Worm (Caenorhabditis elegans) whole organism, L3 larva: Measurements from ENCODE around the gene Y45F10B.8.

Experiments
- R02D3.7 ChIP-seq: fragments of 150-350 bp; optimal IDR thresholded peaks from 2 replicates; lab custom pipeline; 2014; ENCODE audit warnings: missing biosample characterization, missing genetic modification characterization
- daf-12 ChIP-seq: fragments of 150-350 bp; optimal IDR thresholded peaks from 2 replicates; lab custom pipeline; 2014; ENCODE audit warnings: missing biosample characterization, missing genetic modification reagents, missing genetic modification characterization
- fos-1 ChIP-seq: fragments of 150-350 bp; optimal IDR thresholded peaks from 2 replicates; lab custom pipeline; 2014; ENCODE audit warnings: missing biosample characterization, missing genetic modification characterization
- lin-15B ChIP-seq: fragments of 150-350 bp; optimal IDR thresholded peaks from 2 replicates; lab custom pipeline; 2014; ENCODE audit warnings: missing biosample characterization, missing genetic modification characterization
- nhr-11 ChIP-seq: fragments of 150-350 bp; optimal IDR thresholded peaks from 2 replicates; lab custom pipeline; 2014; ENCODE audit warnings: missing biosample characterization, missing genetic modification characterization
- nhr-12 ChIP-seq: fragments of 150-350 bp; optimal IDR thresholded peaks from 2 replicates; lab custom pipeline; 2014; ENCODE audit warnings: missing biosample characterization, missing genetic modification characterization
- nhr-67 ChIP-seq: fragments of 150-350 bp; optimal IDR thresholded peaks from 2 replicates; lab custom pipeline; 2014; ENCODE audit warnings: missing biosample characterization, missing genetic modification characterization
- pqm-1 ChIP-seq: fragments of 150-350 bp; optimal IDR thresholded peaks from 2 replicates; lab custom pipeline; 2017; ENCODE audit warnings: missing biosample characterization, missing genetic modification characterization, inconsistent platforms
- sea-2 ChIP-seq: fragments of 150-350 bp; sonication (generic microtip); optimal IDR thresholded peaks from 4 replicates; lab custom pipeline; 2014; ENCODE audit warnings: missing biosample characterization, missing genetic modification reagents, missing genetic modification characterization
- skn-1 ChIP-seq: fragments of 150-350 bp; optimal IDR thresholded peaks from 2 replicates; lab custom pipeline; 2014; ENCODE audit warnings: missing biosample characterization, missing genetic modification characterization
- snpc-4 ChIP-seq: fragments of 150-350 bp; optimal IDR thresholded peaks from 2 replicates; lab custom pipeline; 2014; ENCODE audit warnings: missing biosample characterization, missing genetic modification characterization

DNA sequence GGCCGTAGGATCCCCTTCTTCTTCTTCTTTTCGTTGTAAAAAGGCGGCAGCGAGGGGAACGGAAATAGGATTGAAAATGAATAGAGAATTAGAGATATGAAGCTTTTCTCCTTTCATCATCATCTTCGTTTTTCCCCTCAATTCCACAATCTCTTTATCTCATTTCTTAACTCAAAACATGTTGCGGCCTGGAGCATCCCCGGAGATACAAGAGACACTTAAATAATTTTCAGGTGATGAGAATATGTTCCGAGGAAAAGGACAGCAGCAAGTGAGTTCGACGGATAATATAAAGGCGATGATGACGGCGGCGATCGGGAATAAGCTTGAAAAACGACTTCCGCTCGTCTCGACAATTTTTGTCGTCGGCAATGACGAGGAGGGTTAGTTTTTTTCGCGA lies 16.4 kb downstream of the Y45F10B.8 start, which contains the start of the genes Y45F10B.13 and qui-1:
- TF ChIP-seq nhr-11 (tag; lab: Kevin White, UChicago) (no peak), skn-1 (no peak), snpc-4 (tag; lab: Kevin White, UChicago) (no peak), fos-1 (tag; lab: Kevin White, UChicago) (no peak), lin-15B (no peak), daf-12 (tag; lab: Kevin White, UChicago) (no peak), pqm-1 (no peak), R02D3.7 (tag; lab: Kevin White, UChicago) (no peak), sea-2 (GFP tag; lab: Kevin White, UChicago) (no peak), nhr-67 (tag; lab: Kevin White, UChicago) (no peak), nhr-12 (tag; lab: Kevin White, UChicago) (no peak)
